Worm (Caenorhabditis elegans): Measurements from ENCODE around the gene ZK1127.3.

ce11 chrII:7022370-7023001 lies 32.6 kb upstream of the ZK1127.3 start, which contains the start of the genes lst-6 and lst-5:
- TF ChIP-seq ref-1 (GFP tag; conservative IDR thresholded peaks at IDR 0.05) (no peak), cog-1 (tag; optimal IDR thresholded peaks at IDR 0.05) (no peak), ztf-23 (GFP tag; IDR thresholded peaks at IDR 0.05) (no peak), ztf-29 (GFP tag; IDR thresholded peaks at IDR 0.05) (no peak), klf-2 (GFP tag; conservative IDR thresholded peaks at IDR 0.05) (no peak)
